Fruit fly (Drosophila melanogaster) S2 (cell line): Measurements from ENCODE around the gene sra.

ENCODE experiments used
- CG8478 ChIP-seq: fragments of >200 bp; optimal IDR thresholded peaks from 2 replicates; lab custom pipeline; 2018
- CTCF ChIP-seq, 2 experiments: fragments of >200 bp; optimal IDR thresholded peaks; 2 replicates each; lab custom pipeline; 2018

Gene sra

DNA sequence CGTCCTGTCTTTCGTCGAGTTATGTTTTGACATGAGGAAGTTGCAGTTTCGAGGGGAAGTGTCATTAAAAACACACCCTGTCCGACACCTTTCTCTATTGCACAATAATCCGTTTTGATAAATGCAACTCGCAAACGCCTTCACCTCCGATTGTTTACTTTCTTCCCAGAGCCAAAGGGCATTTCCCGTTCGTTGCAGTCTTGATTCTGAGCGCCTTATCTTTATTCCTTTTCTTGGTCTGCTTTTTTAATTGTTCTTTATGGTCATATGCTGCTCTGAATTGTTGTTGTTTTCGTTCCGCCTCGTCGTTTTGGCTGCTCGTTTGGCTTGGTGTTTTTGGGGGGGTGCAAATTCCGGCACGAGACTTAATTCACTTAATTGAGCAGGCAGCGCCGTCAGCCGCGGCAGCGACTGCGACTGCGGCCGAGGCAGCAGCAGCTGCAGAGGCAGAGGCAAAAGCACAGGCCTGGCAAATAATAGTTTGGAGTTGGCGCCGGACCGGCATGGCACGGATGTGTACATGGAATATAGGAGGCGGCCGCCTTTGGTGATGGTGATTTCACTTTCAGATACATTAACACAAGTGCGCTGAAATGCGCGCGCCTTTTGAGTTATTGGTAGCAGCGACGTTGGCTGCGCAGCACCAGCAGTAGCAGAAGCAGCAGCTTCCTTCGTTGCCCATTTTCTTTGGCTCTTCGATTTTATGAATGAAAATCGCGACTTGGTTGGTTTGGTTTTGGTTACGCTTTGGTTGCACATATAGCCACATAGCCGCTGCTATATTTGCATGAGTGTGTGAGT, 58.7 kb downstream of the sra start:
- TF ChIP-seq CG8478 (lab: Kevin White, UChicago), result no peak
- TF ChIP-seq CTCF (optimal IDR thresholded peaks at IDR 0.05; lab: Kevin White, UChicago), result no peak

- no peak for TF ChIP-seq CTCF (optimal IDR thresholded peaks at IDR 0.05; lab: Kevin White, UChicago)
- TF ChIP-seq CG8478 (lab: Kevin White, UChicago), result no peak
These were observed 60.2 kb downstream of the sra start for dm6 chr3R:16247027-16247426.
